Fruit fly (Drosophila melanogaster): ENCODE data around the gene Drice.

DNA sequence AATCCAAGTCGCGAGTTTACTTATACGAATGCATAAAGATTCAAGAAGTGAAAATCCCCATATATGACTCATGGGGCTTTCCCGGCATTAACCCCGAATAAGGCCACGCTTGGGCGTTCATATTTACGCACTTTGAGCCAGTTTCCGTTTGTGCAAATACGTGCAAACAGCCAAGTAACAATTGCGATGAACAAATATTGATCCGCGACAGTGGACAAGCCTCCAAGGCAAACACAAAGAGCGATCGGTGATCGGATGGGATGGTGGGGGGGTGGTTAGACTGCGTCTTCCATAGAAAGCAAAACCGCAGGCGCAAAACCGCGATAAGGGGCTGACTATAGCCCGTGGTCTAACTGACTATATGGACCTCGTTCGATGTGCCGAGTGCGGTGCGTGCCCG, 42.2 kb upstream of the Drice start:
- TF ChIP-seq psq (optimal IDR thresholded peaks at IDR 0.05) = no peak
- TF ChIP-seq Myc (optimal IDR thresholded peaks at IDR 0.05) = no peak
- TF ChIP-seq ttk (optimal IDR thresholded peaks at IDR 0.05) = no peak
- TF ChIP-seq h (optimal IDR thresholded peaks at IDR 0.05) = no peak
- no peak for TF ChIP-seq insv (optimal IDR thresholded peaks at IDR 0.05)
- TF ChIP-seq Sin3A (optimal IDR thresholded peaks at IDR 0.05) = no peak
